Worm (Caenorhabditis elegans) whole organism, L1 larva: ENCODE measurements around the gene F52H2.15.

Experiments used
- C04F5.9 ChIP-seq: sonication (generic microtip); optimal IDR thresholded peaks from 2 replicates; lab custom pipeline; 2016; ENCODE audit warnings: missing genetic modification characterization, missing compliant biosample characterization
- F16B12.6 ChIP-seq: fragments of 150-350 bp; optimal IDR thresholded peaks from 2 replicates; lab custom pipeline; 2014; ENCODE audit warnings: missing biosample characterization, missing genetic modification characterization
- aha-1 ChIP-seq: fragments of 150-350 bp; optimal IDR thresholded peaks from 2 replicates; lab custom pipeline; 2014; ENCODE audit warnings: missing biosample characterization, missing genetic modification characterization
- alr-1 ChIP-seq: fragments of 200-800 bp; sonication (Bioruptor generic); optimal IDR thresholded peaks from 2 replicates; lab custom pipeline; 2018; ENCODE audit warnings: borderline replicate concordance, mild to moderate bottlenecking, missing genetic modification characterization, missing compliant biosample characterization
- aly-2 ChIP-seq: fragments of 150-350 bp; optimal IDR thresholded peaks from 2 replicates; lab custom pipeline; 2014; ENCODE audit warnings: missing biosample characterization, missing genetic modification characterization
- blmp-1 ChIP-seq: fragments of 150-350 bp; optimal IDR thresholded peaks from 2 replicates; lab custom pipeline; 2014; ENCODE audit warnings: missing biosample characterization, missing genetic modification characterization
- ceh-63 ChIP-seq: fragments of 200-800 bp; sonication (Bioruptor generic); optimal IDR thresholded peaks from 2 replicates; lab custom pipeline; 2018; ENCODE audit warnings: mild to moderate bottlenecking, missing genetic modification characterization, missing compliant biosample characterization
- ceh-8 ChIP-seq: fragments of 200-800 bp; sonication (Bioruptor generic); optimal IDR thresholded peaks from 2 replicates; lab custom pipeline; 2018; ENCODE audit warnings: mild to moderate bottlenecking, missing genetic modification characterization, moderate library complexity, missing compliant biosample characterization
- ceh-82 ChIP-seq, 3 experiments: fragments of 150-350 bp in 1 of 3; sonication (generic microtip) in 2 of 3; optimal IDR thresholded peaks; 2 replicates each; lab custom pipeline; 2014 to 2017; ENCODE audit warnings: missing biosample characterization in 3 of 3, missing genetic modification characterization in 3 of 3
- ceh-88 ChIP-seq: fragments of 200-800 bp; sonication (Bioruptor generic); IDR thresholded peaks from 2 replicates; pipeline ENCODE4 v1.3.6; 2022; ENCODE audit warnings: missing genetic modification characterization, missing compliant biosample characterization
- ceh-90 ChIP-seq: sonication (generic microtip); optimal IDR thresholded peaks from 2 replicates; lab custom pipeline; 2016; ENCODE audit warnings: missing genetic modification characterization, missing compliant biosample characterization
- dsc-1 ChIP-seq: sonication (generic microtip); optimal IDR thresholded peaks from 2 replicates; lab custom pipeline; 2016; ENCODE audit warnings: mild to moderate bottlenecking, missing genetic modification characterization, missing compliant biosample characterization
- efl-1 ChIP-seq, 4 experiments: fragments of 150-350 bp; optimal IDR thresholded peaks in 3 of 4; peaks in 1 of 4; 1 replicate in 1 of 4; 2 replicates in 3 of 4; lab custom pipeline; 2014; ENCODE audit warnings: missing biosample characterization in 2 of 4, missing genetic modification characterization in 2 of 4, missing genetic modification reagents in 2 of 4
- efl-3 ChIP-seq: fragments of 200-800 bp; sonication (Bioruptor generic); optimal IDR thresholded peaks from 2 replicates; lab custom pipeline; 2018; ENCODE audit warnings: mild to moderate bottlenecking, missing genetic modification characterization, missing compliant biosample characterization
- elt-2 ChIP-seq: sonication (generic microtip); optimal IDR thresholded peaks from 2 replicates; lab custom pipeline; 2016; ENCODE audit warnings: missing genetic modification characterization, mild to moderate bottlenecking, inconsistent platforms, missing compliant biosample characterization, missing genetic modification reagents
- ets-5 ChIP-seq: fragments of 200-800 bp; sonication (Bioruptor generic); IDR thresholded peaks from 2 replicates; pipeline ENCODE4 v1.3.6; 2022; ENCODE audit warnings: missing genetic modification characterization, missing compliant biosample characterization
- fkh-10 ChIP-seq: sonication (generic microtip); optimal IDR thresholded peaks from 2 replicates; lab custom pipeline; 2017; ENCODE audit warnings: missing biosample characterization, missing genetic modification reagents, missing genetic modification characterization
- fos-1 ChIP-seq: fragments of 150-350 bp; optimal IDR thresholded peaks from 2 replicates; lab custom pipeline; 2014; ENCODE audit warnings: missing biosample characterization, missing genetic modification characterization
- grh-1 ChIP-seq: fragments of 200-800 bp; sonication (Bioruptor generic); IDR thresholded peaks from 2 replicates; pipeline ENCODE4 v1.3.6; 2022; ENCODE audit warnings: missing genetic modification reagents, missing genetic modification characterization, missing compliant biosample characterization
- hlh-4 ChIP-seq: sonication (generic microtip); optimal IDR thresholded peaks from 2 replicates; lab custom pipeline; 2016; ENCODE audit warnings: mild to moderate bottlenecking, missing genetic modification characterization, missing compliant biosample characterization
- hpl-2 ChIP-seq: fragments of 150-350 bp; optimal IDR thresholded peaks from 2 replicates; lab custom pipeline; 2014; ENCODE audit warnings: missing biosample characterization, missing genetic modification reagents, missing genetic modification characterization
- isw-1 ChIP-seq: fragments of 200-800 bp; sonication (Bioruptor generic); IDR thresholded peaks from 2 replicates; pipeline ENCODE4 v1.3.6; 2022; ENCODE audit warnings: missing genetic modification characterization, missing compliant biosample characterization
- jun-1 ChIP-seq: fragments of 150-350 bp; optimal IDR thresholded peaks from 2 replicates; lab custom pipeline; 2014; ENCODE audit warnings: missing biosample characterization, missing genetic modification reagents, missing genetic modification characterization
- lin-13 ChIP-seq: fragments of 150-350 bp; optimal IDR thresholded peaks from 2 replicates; lab custom pipeline; 2014; ENCODE audit warnings: missing biosample characterization, missing genetic modification reagents, missing genetic modification characterization
- lin-15B ChIP-seq: fragments of 150-350 bp; sonication (generic microtip); optimal IDR thresholded peaks from 3 replicates; lab custom pipeline; 2014; ENCODE audit warnings: missing biosample characterization, missing genetic modification characterization
- lin-35 ChIP-seq, 2 experiments: fragments of 150-350 bp; optimal IDR thresholded peaks; 2 replicates each; lab custom pipeline; 2014; ENCODE audit warnings: missing biosample characterization in 2 of 2, missing genetic modification characterization in 2 of 2, missing genetic modification reagents in 2 of 2
- lir-3 ChIP-seq: sonication (generic microtip); optimal IDR thresholded peaks from 2 replicates; lab custom pipeline; 2016; ENCODE audit warnings: mild to moderate bottlenecking, missing genetic modification characterization, moderate library complexity, missing compliant biosample characterization; ENCODE audit not compliant: poor library complexity
- lsy-2 ChIP-seq, 2 experiments: fragments of 150-350 bp; optimal IDR thresholded peaks; 2 replicates each; lab custom pipeline; 2014; ENCODE audit warnings: missing biosample characterization in 2 of 2, missing genetic modification characterization in 2 of 2
- mab-9 ChIP-seq: fragments of 200-800 bp; sonication (Bioruptor generic); IDR thresholded peaks from 2 replicates; pipeline ENCODE4 v1.3.6; 2022; ENCODE audit warnings: missing genetic modification reagents, missing genetic modification characterization, missing compliant biosample characterization
- mdl-1 ChIP-seq, 2 experiments: fragments of 150-350 bp; optimal IDR thresholded peaks; 2 replicates each; lab custom pipeline; 2014 to 2017; ENCODE audit warnings: missing biosample characterization in 2 of 2, missing genetic modification characterization in 2 of 2, inconsistent platforms in 1 of 2
- mef-2 ChIP-seq: fragments of 150-350 bp; optimal IDR thresholded peaks from 2 replicates; lab custom pipeline; 2014; ENCODE audit warnings: missing biosample characterization, missing genetic modification characterization
- mep-1 ChIP-seq: fragments of 150-350 bp; optimal IDR thresholded peaks from 2 replicates; lab custom pipeline; 2014; ENCODE audit warnings: missing biosample characterization, missing genetic modification characterization
- nhr-11 ChIP-seq: fragments of 150-350 bp; optimal IDR thresholded peaks from 2 replicates; lab custom pipeline; 2014; ENCODE audit warnings: missing biosample characterization, missing genetic modification characterization
- nhr-19 ChIP-seq: fragments of 200-800 bp; sonication (Bioruptor generic); conservative IDR thresholded peaks from 2 replicates; pipeline ENCODE4 v1.3.6; 2022; ENCODE audit warnings: missing genetic modification characterization, missing compliant biosample characterization
- nhr-20 ChIP-seq: sonication (generic microtip); optimal IDR thresholded peaks from 2 replicates; lab custom pipeline; 2016; ENCODE audit warnings: mild to moderate bottlenecking, missing genetic modification characterization, missing compliant biosample characterization
- nhr-237 ChIP-seq: fragments of 150-350 bp; optimal IDR thresholded peaks from 2 replicates; lab custom pipeline; 2014; ENCODE audit warnings: missing biosample characterization, missing genetic modification characterization
- nhr-28 ChIP-seq: fragments of 150-350 bp; optimal IDR thresholded peaks from 2 replicates; lab custom pipeline; 2014; ENCODE audit warnings: missing biosample characterization, missing genetic modification characterization
- nhr-71 ChIP-seq: sonication (generic microtip); optimal IDR thresholded peaks from 2 replicates; lab custom pipeline; 2016; ENCODE audit warnings: mild to moderate bottlenecking, missing genetic modification characterization, moderate library complexity, missing compliant biosample characterization
- nhr-77 ChIP-seq: fragments of 150-350 bp; optimal IDR thresholded peaks from 2 replicates; lab custom pipeline; 2014; ENCODE audit warnings: missing biosample characterization, missing genetic modification characterization
- nhr-84 ChIP-seq: sonication (generic microtip); optimal IDR thresholded peaks from 2 replicates; lab custom pipeline; 2017; ENCODE audit warnings: missing biosample characterization, missing genetic modification characterization
- pag-3 ChIP-seq: sonication (generic microtip); optimal IDR thresholded peaks from 2 replicates; lab custom pipeline; 2017; ENCODE audit warnings: missing genetic modification characterization, mild to moderate bottlenecking, missing compliant biosample characterization, antibody characterized with exemption, borderline replicate concordance; ENCODE audit not compliant: insufficient read depth
- rnt-1 ChIP-seq: sonication (generic microtip); optimal IDR thresholded peaks from 2 replicates; lab custom pipeline; 2016; ENCODE audit warnings: mild to moderate bottlenecking, missing genetic modification characterization, moderate library complexity, missing compliant biosample characterization
- snpc-4 ChIP-seq: fragments of 150-350 bp; optimal IDR thresholded peaks from 2 replicates; lab custom pipeline; 2014; ENCODE audit warnings: missing biosample characterization, missing genetic modification characterization
- snu-23 ChIP-seq: sonication (generic microtip); optimal IDR thresholded peaks from 2 replicates; lab custom pipeline; 2016; ENCODE audit warnings: missing genetic modification characterization, missing compliant biosample characterization
- sptf-1 ChIP-seq: fragments of 150-350 bp; optimal IDR thresholded peaks from 2 replicates; lab custom pipeline; 2014; ENCODE audit warnings: missing biosample characterization, missing genetic modification characterization
- swsn-7 ChIP-seq: sonication (generic microtip); optimal IDR thresholded peaks from 2 replicates; lab custom pipeline; 2016; ENCODE audit warnings: missing genetic modification characterization, missing compliant biosample characterization
- tlp-1 ChIP-seq: fragments of 150-350 bp; optimal IDR thresholded peaks from 2 replicates; lab custom pipeline; 2014; ENCODE audit warnings: missing biosample characterization, missing genetic modification characterization
- unc-30 ChIP-seq: sonication (generic microtip); optimal IDR thresholded peaks from 2 replicates; lab custom pipeline; 2017; ENCODE audit warnings: missing biosample characterization, missing genetic modification characterization
- unc-62 ChIP-seq: fragments of 150-350 bp; optimal IDR thresholded peaks from 2 replicates; lab custom pipeline; 2014; ENCODE audit warnings: missing biosample characterization, missing genetic modification reagents, missing genetic modification characterization
- zip-4 ChIP-seq: fragments of 200-800 bp; sonication (Bioruptor generic); optimal IDR thresholded peaks from 2 replicates; lab custom pipeline; 2018; ENCODE audit warnings: mild to moderate bottlenecking, missing genetic modification characterization, moderate library complexity, missing compliant biosample characterization
- ztf-11 ChIP-seq, 2 experiments: sonication (generic microtip); optimal IDR thresholded peaks; 2 replicates each; lab custom pipeline; 2016 to 2017; ENCODE audit warnings: missing genetic modification characterization in 2 of 2, missing biosample characterization in 1 of 2, missing compliant biosample characterization in 1 of 2

F52H2.15 gene

DNA sequence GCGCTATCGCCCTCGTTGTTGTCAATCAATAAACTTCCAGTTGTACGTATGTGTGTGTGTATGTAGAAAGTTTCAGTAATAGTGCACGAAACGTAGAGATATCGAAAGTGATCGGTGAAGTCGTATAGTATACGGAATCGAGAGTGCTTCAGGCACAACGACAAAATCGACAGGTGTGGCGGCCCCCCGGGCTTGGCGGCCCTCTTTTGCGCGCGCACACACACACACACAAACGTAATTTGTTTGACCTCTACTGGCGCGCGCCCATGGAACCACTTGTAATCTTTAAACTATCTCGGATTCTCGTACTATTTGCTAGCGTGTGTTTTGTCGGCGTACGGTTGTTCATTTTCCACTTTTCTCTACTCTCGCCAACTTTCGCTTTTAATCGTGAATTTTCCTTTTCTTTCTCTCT lies 26.4 kb downstream of the F52H2.15 start (continued):
- no peak for TF ChIP-seq ceh-63 (GFP tag; lab: Kevin White, UChicago)
- TF ChIP-seq blmp-1 (tag; lab: Kevin White, UChicago): peak; percentile 97
- TF ChIP-seq zip-4 (GFP tag; lab: Kevin White, UChicago): no peak
- peak; percentile 70 for TF ChIP-seq rnt-1 (tag; lab: Kevin White, UChicago)
- no peak for TF ChIP-seq ztf-11 (tag; optimal IDR thresholded peaks at IDR 0.05; lab: Kevin White, UChicago)
- TF ChIP-seq lsy-2 (tag; optimal IDR thresholded peaks at IDR 0.05; lab: Kevin White, UChicago): peak; percentile 28 to 55
- TF ChIP-seq mef-2: no peak
- no peak for TF ChIP-seq hlh-4 (tag; lab: Kevin White, UChicago)
- TF ChIP-seq grh-1 (GFP tag; lab: Robert Waterston, UW): peak; percentile 52
- TF ChIP-seq unc-62 (GFP tag; lab: Kevin White, UChicago): no peak
- no peak for TF ChIP-seq tlp-1
- no peak for TF ChIP-seq mep-1 (tag; lab: Kevin White, UChicago)
- TF ChIP-seq nhr-84 (tag; lab: Kevin White, UChicago): peak; percentile 8
- TF ChIP-seq isw-1 (GFP tag; lab: Robert Waterston, UW): no peak; the same call in 1 of the 2 replicates
- TF ChIP-seq nhr-71 (tag; lab: Kevin White, UChicago): peak; percentile 85
- no peak for TF ChIP-seq nhr-237 (tag; lab: Kevin White, UChicago)
- TF ChIP-seq ets-5 (GFP tag; lab: Robert Waterston, UW): no peak
- TF ChIP-seq nhr-11: no peak
- TF ChIP-seq jun-1 (tag; lab: Kevin White, UChicago): peak; percentile 42
- TF ChIP-seq efl-1 (optimal IDR thresholded peaks at IDR 0.05; lab: Kevin White, UChicago): peak; percentile 8 to 41
- peak in 1 of 2 experiments; percentile 28 for TF ChIP-seq efl-1 (GFP tag; optimal IDR thresholded peaks at IDR 0.05 in 1 of 2; lab: Kevin White, UChicago)
- TF ChIP-seq nhr-20: peak; percentile 88
- no peak for TF ChIP-seq ceh-90 (tag; lab: Kevin White, UChicago)
- peak in 1 of 2 experiments; percentile 54 for TF ChIP-seq mdl-1 (tag; optimal IDR thresholded peaks at IDR 0.05; lab: Kevin White, UChicago)
- TF ChIP-seq alr-1: no peak
- no peak for TF ChIP-seq hpl-2 (GFP tag; lab: Kevin White, UChicago)
- peak; percentile 54 to 61 for TF ChIP-seq lin-35 (GFP tag; optimal IDR thresholded peaks at IDR 0.05; lab: Kevin White, UChicago)
- TF ChIP-seq unc-30 (tag; lab: Kevin White, UChicago): no peak
- TF ChIP-seq fkh-10: no peak
- peak; percentile 73 for TF ChIP-seq swsn-7 (tag; lab: Kevin White, UChicago)
- TF ChIP-seq ceh-8 (GFP tag; lab: Kevin White, UChicago): no peak
- no peak for TF ChIP-seq snpc-4 (tag; lab: Kevin White, UChicago)
- TF ChIP-seq dsc-1 (tag; lab: Kevin White, UChicago): no peak
- no peak for TF ChIP-seq efl-3 (GFP tag; lab: Kevin White, UChicago)
- no peak for TF ChIP-seq lin-15B
- peak; percentile 14 for TF ChIP-seq lin-13 (GFP tag; lab: Kevin White, UChicago)
- no peak for TF ChIP-seq lir-3 (tag; lab: Kevin White, UChicago)
- no peak for TF ChIP-seq aha-1 (tag; lab: Kevin White, UChicago)
- no peak for TF ChIP-seq elt-2 (tag; lab: Kevin White, UChicago)
- TF ChIP-seq aly-2 (tag; lab: Kevin White, UChicago): no peak
- TF ChIP-seq C04F5.9: no peak
- TF ChIP-seq nhr-28 (tag; lab: Kevin White, UChicago): no peak
- peak; percentile 81 for TF ChIP-seq nhr-77 (tag; lab: Kevin White, UChicago)
- TF ChIP-seq sptf-1: no peak
- TF ChIP-seq pag-3 (tag; lab: Kevin White, UChicago): no peak
- peak; percentile 13 to 21 (median 20) for TF ChIP-seq ceh-82 (tag; optimal IDR thresholded peaks at IDR 0.05; lab: Kevin White, UChicago)
- no peak for TF ChIP-seq F16B12.6
- TF ChIP-seq nhr-19 (GFP tag; lab: Robert Waterston, UW): peak; percentile 68
- TF ChIP-seq fos-1 (tag; lab: Kevin White, UChicago): no peak
- TF ChIP-seq mab-9 (GFP tag; lab: Robert Waterston, UW): no peak
- no peak for TF ChIP-seq ceh-88 (GFP tag; lab: Robert Waterston, UW)
- peak; percentile 85 for TF ChIP-seq snu-23
